Worm (Caenorhabditis elegans): ENCODE results near the gene F09E5.16.
A peak's percentile ranks its signal among the peaks of the same experiment; 100 is the strongest.

The F09E5.16 gene

ce11 chrII:5336660-5337494 is 28.7 kb downstream of the F09E5.16 start:
- no peak for TF ChIP-seq nhr-12 (tag; optimal IDR thresholded peaks at IDR 0.05)
- peak; percentile 19 for TF ChIP-seq sptf-1 (tag; optimal IDR thresholded peaks at IDR 0.05)
- TF ChIP-seq lin-32 (GFP tag; optimal IDR thresholded peaks at IDR 0.05) = no peak
- TF ChIP-seq ztf-11 (tag; optimal IDR thresholded peaks at IDR 0.05) = no peak
- peak; percentile 59 for TF ChIP-seq unc-62 (GFP tag; optimal IDR thresholded peaks at IDR 0.05)
- no peak for TF ChIP-seq ham-2 (GFP tag; optimal IDR thresholded peaks at IDR 0.05)
- no peak for TF ChIP-seq snpc-4 (tag; optimal IDR thresholded peaks at IDR 0.05)
- no peak for TF ChIP-seq sem-2 (GFP tag; optimal IDR thresholded peaks at IDR 0.05)
- TF ChIP-seq mep-1 (tag; optimal IDR thresholded peaks at IDR 0.05) = no peak
- TF ChIP-seq pha-4 (tag; optimal IDR thresholded peaks at IDR 0.05) = peak; percentile 67
- no peak for TF ChIP-seq drap-1 (GFP tag; optimal IDR thresholded peaks at IDR 0.05)
- no peak for TF ChIP-seq ceh-39 (tag; optimal IDR thresholded peaks at IDR 0.05)
- TF ChIP-seq nhr-76 (tag; optimal IDR thresholded peaks at IDR 0.05) = no peak
- no peak for TF ChIP-seq lsy-2 (tag; optimal IDR thresholded peaks at IDR 0.05)
- no peak for TF ChIP-seq bed-3 (GFP tag; optimal IDR thresholded peaks at IDR 0.05)
- no peak for TF ChIP-seq mab-5 (tag; optimal IDR thresholded peaks at IDR 0.05)
- TF ChIP-seq cnd-1 (tag; optimal IDR thresholded peaks at IDR 0.05) = no peak
- TF ChIP-seq flh-1 (GFP tag; optimal IDR thresholded peaks at IDR 0.05) = no peak
- TF ChIP-seq elt-1 (tag; optimal IDR thresholded peaks at IDR 0.05; ENCODE audit: borderline replicate concordance, insufficient read depth) = no peak
- no peak for TF ChIP-seq nhr-28 (tag; optimal IDR thresholded peaks at IDR 0.05)
- TF ChIP-seq unc-39 (tag; optimal IDR thresholded peaks at IDR 0.05) = no peak
- peak; percentile 7 for TF ChIP-seq M03D4.4 (tag; optimal IDR thresholded peaks at IDR 0.05)
- peak; percentile 64 for TF ChIP-seq ces-1 (GFP tag; optimal IDR thresholded peaks at IDR 0.05)
- no peak for TF ChIP-seq ceh-43 (GFP tag; optimal IDR thresholded peaks at IDR 0.05)
- no peak for TF ChIP-seq elt-3 (tag; optimal IDR thresholded peaks at IDR 0.05)
- no peak for TF ChIP-seq mls-2 (tag; optimal IDR thresholded peaks at IDR 0.05)
- peak; percentile 49 for TF ChIP-seq unc-120 (tag; optimal IDR thresholded peaks at IDR 0.05; ENCODE audit: poor library complexity, severe bottlenecking)
- no peak for TF ChIP-seq nhr-2 (tag; optimal IDR thresholded peaks at IDR 0.05)
- TF ChIP-seq blmp-1 (tag; optimal IDR thresholded peaks at IDR 0.05) = no peak
- no peak for TF ChIP-seq tbx-8 (GFP tag; optimal IDR thresholded peaks at IDR 0.05)
- TF ChIP-seq ceh-83 (GFP tag; optimal IDR thresholded peaks at IDR 0.05) = no peak
- TF ChIP-seq zip-8 (tag; optimal IDR thresholded peaks at IDR 0.05) = no peak
- TF ChIP-seq hlh-1 (tag; optimal IDR thresholded peaks at IDR 0.05) = peak; percentile 39
- peak; percentile 53 for TF ChIP-seq nhr-237 (tag; optimal IDR thresholded peaks at IDR 0.05)
- TF ChIP-seq lin-13 (tag; optimal IDR thresholded peaks at IDR 0.05) = no peak

- TF ChIP-seq unc-62 (GFP tag; optimal IDR thresholded peaks at IDR 0.05) = peak; percentile 32
- TF ChIP-seq ces-1 (GFP tag; optimal IDR thresholded peaks at IDR 0.05) = peak; percentile 40
- TF ChIP-seq cnd-1 (tag; optimal IDR thresholded peaks at IDR 0.05) = peak; percentile 27
- no peak for TF ChIP-seq snpc-4 (tag; optimal IDR thresholded peaks at IDR 0.05)
- TF ChIP-seq zip-8 (tag; optimal IDR thresholded peaks at IDR 0.05) = no peak
- TF ChIP-seq mep-1 (tag; optimal IDR thresholded peaks at IDR 0.05) = peak; percentile 63
Measured at ce11 chrII:5336035-5336376, 29.5 kb downstream of the F09E5.16 start.

ce11 chrII:5335370-5336034 is 30.0 kb downstream of the F09E5.16 start:
- TF ChIP-seq blmp-1 (tag; optimal IDR thresholded peaks at IDR 0.05) (no peak), mep-1 (tag; optimal IDR thresholded peaks at IDR 0.05) (no peak), lin-13 (tag; optimal IDR thresholded peaks at IDR 0.05) (no peak), unc-120 (tag; optimal IDR thresholded peaks at IDR 0.05; ENCODE audit: poor library complexity, severe bottlenecking) (no peak), ceh-39 (tag; optimal IDR thresholded peaks at IDR 0.05) (no peak), hlh-1 (tag; optimal IDR thresholded peaks at IDR 0.05) (no peak), mls-2 (tag; optimal IDR thresholded peaks at IDR 0.05) (no peak), ham-2 (GFP tag; optimal IDR thresholded peaks at IDR 0.05) (no peak), nhr-2 (tag; optimal IDR thresholded peaks at IDR 0.05) (no peak), unc-39 (tag; optimal IDR thresholded peaks at IDR 0.05) (no peak), M03D4.4 (tag; optimal IDR thresholded peaks at IDR 0.05) (no peak), zip-8 (tag; optimal IDR thresholded peaks at IDR 0.05) (no peak), sptf-1 (tag; optimal IDR thresholded peaks at IDR 0.05) (no peak), nhr-76 (tag; optimal IDR thresholded peaks at IDR 0.05) (no peak), tbx-8 (GFP tag; optimal IDR thresholded peaks at IDR 0.05) (no peak), pha-4 (tag; optimal IDR thresholded peaks at IDR 0.05) (no peak)
